Fruit fly (Drosophila melanogaster): ENCODE results near the gene Aos1.

Gene Aos1

DNA sequence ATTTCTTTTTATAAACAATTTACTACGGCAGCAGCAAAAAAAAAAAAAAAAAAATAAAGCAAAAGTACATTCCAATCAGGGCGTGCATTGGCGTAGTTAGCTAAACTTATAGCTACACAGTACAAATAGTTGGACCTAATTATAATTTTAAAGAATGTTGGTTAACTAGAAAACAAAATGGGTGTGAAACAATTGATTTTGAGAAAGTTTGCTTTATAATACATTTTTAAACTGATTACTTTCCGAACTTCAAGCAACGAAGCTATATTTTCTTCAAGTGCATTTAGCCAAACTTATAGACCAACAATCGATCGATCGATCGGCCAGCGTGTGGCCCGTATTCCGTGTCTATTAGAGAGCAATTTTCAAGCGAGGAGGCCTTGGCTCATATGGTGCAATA, 17.8 kb upstream of the Aos1 start:
- TF ChIP-seq CG6175 (GFP tag; IDR thresholded peaks at IDR 0.05) (no peak), wek (GFP tag; optimal IDR thresholded peaks at IDR 0.05) (no peak), CG4282 (GFP tag; optimal IDR thresholded peaks at IDR 0.05) (no peak), CG7839 (tag; optimal IDR thresholded peaks at IDR 0.05) (peak; percentile 58), CG11093 (GFP tag; IDR thresholded peaks at IDR 0.05) (no peak), CG17186 (GFP tag; optimal IDR thresholded peaks at IDR 0.05) (no peak), CG13424 (tag; optimal IDR thresholded peaks at IDR 0.05) (peak; percentile 51), CG12744 (GFP tag; optimal IDR thresholded peaks at IDR 0.05) (peak; percentile 4), zfh2 (GFP tag; optimal IDR thresholded peaks at IDR 0.05) (no peak), CG7928 (GFP tag; optimal IDR thresholded peaks at IDR 0.05) (no peak), CG13287 (GFP tag; IDR thresholded peaks at IDR 0.05; ENCODE audit: partially characterized antibody) (no peak), gem (tag; optimal IDR thresholded peaks at IDR 0.05) (peak; percentile 69), bab2 (GFP tag; optimal IDR thresholded peaks at IDR 0.05) (peak; percentile 29), Aef1 (GFP tag; IDR thresholded peaks at IDR 0.05) (no peak), CG30431 (GFP tag; optimal IDR thresholded peaks at IDR 0.05) (no peak), CG9817 (tag; optimal IDR thresholded peaks at IDR 0.05) (peak; percentile 3), onecut (GFP tag; IDR thresholded peaks at IDR 0.05) (peak; percentile 48), CG9876 (GFP tag; optimal IDR thresholded peaks at IDR 0.05) (no peak), CG1832 (GFP tag; optimal IDR thresholded peaks at IDR 0.05) (no peak), esg (GFP tag; conservative IDR thresholded peaks at IDR 0.05) (peak; percentile 39; the same call in 1 of the 2 replicates), Nf-YC (tag; optimal IDR thresholded peaks at IDR 0.05) (no peak), CG30403 (GFP tag; optimal IDR thresholded peaks at IDR 0.05) (peak; percentile 40), Fer1 (GFP tag; optimal IDR thresholded peaks at IDR 0.05) (peak; percentile 43), lmd (GFP tag; IDR thresholded peaks at IDR 0.05) (0 out of 2 replicates have a peak, but pooled peaks have one; percentile 16), CG6683 (GFP tag; optimal IDR thresholded peaks at IDR 0.05) (no peak), CG3407 (GFP tag; optimal IDR thresholded peaks at IDR 0.05) (no peak), br (optimal IDR thresholded peaks at IDR 0.05) (no peak), Doc2 (GFP tag; IDR thresholded peaks at IDR 0.05) (no peak), az2 (GFP tag; optimal IDR thresholded peaks at IDR 0.05) (peak; percentile 36), BtbVII (GFP tag; optimal IDR thresholded peaks at IDR 0.05) (peak; percentile 13), CG5245 (GFP tag; optimal IDR thresholded peaks at IDR 0.05) (peak; percentile 9), ttk (GFP tag; IDR thresholded peaks at IDR 0.05) (no peak), CG13123 (GFP tag; optimal IDR thresholded peaks at IDR 0.05) (no peak), tgo (GFP tag; IDR thresholded peaks at IDR 0.05) (peak; percentile 59; the same call in 2 of the 3 replicates), CG3281 (GFP tag; optimal IDR thresholded peaks at IDR 0.05) (peak; percentile 14), ewg (GFP tag; optimal IDR thresholded peaks at IDR 0.05) (no peak), nom (GFP tag; optimal IDR thresholded peaks at IDR 0.05) (no peak), CG12942 (GFP tag; optimal IDR thresholded peaks at IDR 0.05) (no peak), ac (GFP tag; optimal IDR thresholded peaks at IDR 0.05) (no peak), CG8924 (tag; optimal IDR thresholded peaks at IDR 0.05) (peak; percentile 5), Hr51 (GFP tag; optimal IDR thresholded peaks at IDR 0.05) (peak in 1 of 2 experiments; percentile 77), salm (tag; optimal IDR thresholded peaks at IDR 0.05) (no peak), fd64A (GFP tag; optimal IDR thresholded peaks at IDR 0.05) (no peak), cas (GFP tag; IDR thresholded peaks at IDR 0.05) (no peak), bsh (GFP tag; optimal IDR thresholded peaks at IDR 0.05) (peak in 1 of 2 experiments; percentile 38), Hsf (GFP tag; optimal IDR thresholded peaks at IDR 0.05) (peak; percentile 8), CG8478 (optimal IDR thresholded peaks at IDR 0.05) (no peak), CG4730 (GFP tag; IDR thresholded peaks at IDR 0.05) (no peak), Ptx1 (GFP tag; IDR thresholded peaks at IDR 0.05) (peak; percentile 56), CG9437 (GFP tag; optimal IDR thresholded peaks at IDR 0.05) (peak; percentile 5), CG7271 (tag; optimal IDR thresholded peaks at IDR 0.05) (no peak), sens (GFP tag) (peak; percentile 77)
